Fruit fly (Drosophila melanogaster): ENCODE measurements around the gene Pax.

DNA sequence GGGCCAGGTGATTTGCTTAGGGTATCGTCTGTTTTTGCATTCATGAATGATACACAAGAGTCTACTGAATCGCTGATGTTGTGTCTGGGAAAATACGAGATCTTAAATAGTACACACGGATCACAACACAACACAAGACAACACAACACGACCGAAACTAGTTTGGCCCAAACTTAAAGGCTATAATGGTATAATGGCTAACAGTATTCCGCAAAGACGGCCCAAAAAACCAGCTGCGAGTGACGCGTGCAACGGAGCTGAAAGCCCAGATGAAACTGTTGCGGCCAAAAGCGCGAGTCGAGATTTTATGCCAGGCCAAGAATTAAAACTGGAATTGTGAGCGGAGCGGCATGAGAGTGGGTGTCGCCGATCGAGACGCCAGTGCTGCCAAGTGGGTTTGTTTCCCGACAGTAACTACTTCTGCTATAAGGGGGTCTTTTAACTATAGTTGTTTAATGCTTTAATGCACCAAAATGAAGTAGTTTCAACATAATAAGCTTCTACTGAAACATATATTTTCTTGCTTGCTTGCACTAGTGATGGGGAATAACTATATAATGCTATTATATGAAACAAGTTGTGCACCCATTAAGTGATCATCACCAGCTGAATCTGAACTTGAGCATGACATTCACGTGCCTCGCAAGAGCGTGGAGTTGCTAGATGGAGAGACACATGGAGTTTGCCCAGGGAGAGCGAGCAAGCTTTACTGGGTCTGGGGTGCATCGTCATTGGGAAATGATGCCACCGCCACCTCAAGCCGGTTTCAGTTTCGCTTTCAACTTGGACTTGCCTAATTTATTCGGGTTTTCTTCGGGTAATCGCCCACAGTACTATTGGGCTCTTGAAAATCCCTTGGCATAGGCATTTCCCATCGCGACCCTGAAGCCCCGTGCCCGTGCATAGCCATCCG, 12.5 kb upstream of the Pax start:
- TF ChIP-seq CG8478 (optimal IDR thresholded peaks at IDR 0.05) = no peak
- no peak for TF ChIP-seq CTCF (optimal IDR thresholded peaks at IDR 0.05)
